Worm (Caenorhabditis elegans) whole organism, L4 larva: ENCODE measurements around the gene best-2.
A peak's percentile ranks its signal among the peaks of the same experiment; 100 is the strongest.

Experiments used
- F10B5.3 ChIP-seq: sonication (generic microtip); optimal IDR thresholded peaks from 2 replicates; lab custom pipeline; 2016; ENCODE audit warnings: mild to moderate bottlenecking, missing genetic modification characterization, missing compliant biosample characterization
- F26F4.8 ChIP-seq: fragments of 200-800 bp; sonication (Bioruptor generic); conservative IDR thresholded peaks from 2 replicates; pipeline ENCODE4 v1.3.6; 2022; ENCODE audit warnings: missing genetic modification characterization, missing compliant biosample characterization
- Y5F2A.4 ChIP-seq: fragments of 200-800 bp; sonication (Bioruptor generic); optimal IDR thresholded peaks from 2 replicates; lab custom pipeline; 2018; ENCODE audit warnings: mild to moderate bottlenecking, missing genetic modification characterization, missing compliant biosample characterization
- aha-1 ChIP-seq: fragments of 150-350 bp; peaks from one replicate; lab custom pipeline; 2014; ENCODE audit warnings: missing biosample characterization, missing genetic modification characterization
- arid-1 ChIP-seq: fragments of 200-800 bp; sonication (Bioruptor generic); conservative IDR thresholded peaks from 2 replicates; pipeline ENCODE4 v1.3.6; 2022; ENCODE audit warnings: missing genetic modification reagents, missing genetic modification characterization, missing compliant biosample characterization
- attf-4 ChIP-seq: sonication (generic microtip); optimal IDR thresholded peaks from 3 replicates; lab custom pipeline; 2017; ENCODE audit warnings: missing biosample characterization, missing genetic modification characterization
- ceh-20 ChIP-seq: fragments of 200-800 bp; sonication (Bioruptor generic); IDR thresholded peaks from 2 replicates; pipeline ENCODE4 v1.3.6; 2022; ENCODE audit warnings: missing genetic modification reagents, missing genetic modification characterization, missing compliant biosample characterization
- ceh-28 ChIP-seq: fragments of 150-350 bp; optimal IDR thresholded peaks from 2 replicates; lab custom pipeline; 2014; ENCODE audit warnings: missing biosample characterization, missing genetic modification reagents, missing genetic modification characterization
- ceh-44 ChIP-seq: fragments of 200-800 bp; sonication (Bioruptor generic); IDR thresholded peaks from 2 replicates; pipeline ENCODE4 v1.3.6; 2022; ENCODE audit warnings: missing genetic modification reagents, missing genetic modification characterization, missing compliant biosample characterization
- cey-2 ChIP-seq: sonication (generic microtip); optimal IDR thresholded peaks from 3 replicates; lab custom pipeline; 2017; ENCODE audit warnings: missing genetic modification characterization, mild to moderate bottlenecking, missing compliant biosample characterization, antibody characterized with exemption, borderline replicate concordance; ENCODE audit not compliant: insufficient read depth
- daf-12 ChIP-seq: fragments of 150-350 bp; optimal IDR thresholded peaks from 2 replicates; lab custom pipeline; 2014; ENCODE audit warnings: missing biosample characterization, missing genetic modification reagents, missing genetic modification characterization
- daf-19 ChIP-seq: fragments of 200-800 bp; sonication (Bioruptor generic); conservative IDR thresholded peaks from 2 replicates; pipeline ENCODE4 v1.3.6; 2022; ENCODE audit warnings: missing genetic modification characterization, missing compliant biosample characterization
- dmd-6 ChIP-seq: fragments of 200-800 bp; sonication (Bioruptor generic); IDR thresholded peaks from 2 replicates; pipeline ENCODE4 v1.3.6; 2022; ENCODE audit warnings: missing genetic modification reagents, missing genetic modification characterization, missing compliant biosample characterization
- dmd-9 ChIP-seq: fragments of 200-800 bp; sonication (Bioruptor generic); IDR thresholded peaks from 2 replicates; pipeline ENCODE4 v1.3.6; 2022; ENCODE audit warnings: missing genetic modification reagents, missing genetic modification characterization, missing compliant biosample characterization
- dve-1 ChIP-seq: sonication (generic microtip); optimal IDR thresholded peaks from 2 replicates; lab custom pipeline; 2017; ENCODE audit warnings: antibody characterized with exemption, mild to moderate bottlenecking, missing genetic modification characterization, missing compliant biosample characterization; ENCODE audit not compliant: insufficient read depth
- hlh-11 ChIP-seq: fragments of 200-800 bp; sonication (Bioruptor generic); optimal IDR thresholded peaks from 2 replicates; lab custom pipeline; 2018; ENCODE audit warnings: mild to moderate bottlenecking, missing genetic modification characterization, missing compliant biosample characterization
- hlh-30 ChIP-seq: sonication (generic microtip); optimal IDR thresholded peaks from 2 replicates; lab custom pipeline; 2017; ENCODE audit warnings: antibody characterized with exemption, mild to moderate bottlenecking, missing genetic modification characterization, missing compliant biosample characterization; ENCODE audit not compliant: insufficient read depth
- lin-1 ChIP-seq: fragments of 200-800 bp; sonication (Bioruptor generic); IDR thresholded peaks from 2 replicates; pipeline ENCODE4 v1.3.6; 2022; ENCODE audit warnings: missing genetic modification reagents, missing genetic modification characterization, missing compliant biosample characterization
- lin-13 ChIP-seq: fragments of 150-350 bp; optimal IDR thresholded peaks from 2 replicates; lab custom pipeline; 2014; ENCODE audit warnings: missing biosample characterization, missing genetic modification reagents, missing genetic modification characterization
- lin-38 ChIP-seq: fragments of 200-800 bp; sonication (Bioruptor generic); IDR thresholded peaks from 2 replicates; pipeline ENCODE4 v1.3.6; 2022; ENCODE audit warnings: missing genetic modification reagents, missing genetic modification characterization, missing compliant biosample characterization
- madf-9 ChIP-seq: fragments of 200-800 bp; sonication (Bioruptor generic); conservative IDR thresholded peaks from 2 replicates; pipeline ENCODE4 v1.3.6; 2022; ENCODE audit warnings: missing genetic modification reagents, missing genetic modification characterization, missing compliant biosample characterization
- mdl-1 ChIP-seq, 2 experiments: fragments of 150-350 bp in 1 of 2; sonication (generic microtip) in 1 of 2; optimal IDR thresholded peaks; 2 replicates each; lab custom pipeline; 2014 to 2017; ENCODE audit warnings: missing biosample characterization in 2 of 2, missing genetic modification characterization in 2 of 2
- mep-1 ChIP-seq: fragments of 150-350 bp; sonication (generic microtip); optimal IDR thresholded peaks from 3 replicates; lab custom pipeline; 2014; ENCODE audit warnings: missing biosample characterization, missing genetic modification characterization
- mes-2 ChIP-seq: sonication (generic microtip); optimal IDR thresholded peaks from 2 replicates; lab custom pipeline; 2016; ENCODE audit warnings: missing genotype, mild to moderate bottlenecking, missing genetic modification characterization, missing compliant biosample characterization; ENCODE audit not compliant: poor library complexity, severe bottlenecking
- mxl-3 ChIP-seq: fragments of 200-800 bp; sonication (Bioruptor generic); optimal IDR thresholded peaks from 2 replicates; lab custom pipeline; 2018; ENCODE audit warnings: mild to moderate bottlenecking, missing genetic modification characterization, missing compliant biosample characterization
- nhr-11 ChIP-seq: fragments of 150-350 bp; optimal IDR thresholded peaks from 2 replicates; lab custom pipeline; 2014; ENCODE audit warnings: missing biosample characterization, missing genetic modification characterization
- nhr-237 ChIP-seq: sonication (generic microtip); optimal IDR thresholded peaks from 2 replicates; lab custom pipeline; 2017; ENCODE audit warnings: missing biosample characterization, missing genetic modification characterization
- nhr-25 ChIP-seq: sonication (generic microtip); optimal IDR thresholded peaks from 2 replicates; lab custom pipeline; 2017; ENCODE audit warnings: missing genetic modification characterization, mild to moderate bottlenecking, missing compliant biosample characterization, antibody characterized with exemption, moderate library complexity, borderline replicate concordance; ENCODE audit not compliant: insufficient read depth
- nhr-28 ChIP-seq: fragments of 150-350 bp; optimal IDR thresholded peaks from 2 replicates; lab custom pipeline; 2014; ENCODE audit warnings: missing biosample characterization, missing genetic modification characterization
- nhr-76 ChIP-seq: fragments of 150-350 bp; optimal IDR thresholded peaks from 2 replicates; lab custom pipeline; 2014; ENCODE audit warnings: missing biosample characterization, missing genetic modification characterization
- php-3 ChIP-seq: fragments of 200-800 bp; sonication (Bioruptor generic); IDR thresholded peaks from 2 replicates; pipeline ENCODE4 v1.3.6; 2022; ENCODE audit warnings: missing genetic modification reagents, missing genetic modification characterization, missing compliant biosample characterization
- pqm-1 ChIP-seq: sonication (generic microtip); optimal IDR thresholded peaks from 2 replicates; lab custom pipeline; 2017; ENCODE audit warnings: missing biosample characterization, missing genetic modification characterization
- rbr-2 ChIP-seq: sonication (generic microtip); optimal IDR thresholded peaks from 2 replicates; lab custom pipeline; 2016; ENCODE audit warnings: missing genotype, missing genetic modification characterization, missing compliant biosample characterization
- saeg-2 ChIP-seq: fragments of 200-800 bp; sonication (Bioruptor generic); IDR thresholded peaks from 2 replicates; pipeline ENCODE4 v1.3.6; 2022; ENCODE audit warnings: missing genetic modification reagents, missing genetic modification characterization, missing compliant biosample characterization
- set-16 ChIP-seq: fragments of 200-800 bp; sonication (Bioruptor generic); IDR thresholded peaks from 2 replicates; pipeline ENCODE4 v1.3.6; 2022; ENCODE audit warnings: missing genetic modification reagents, missing genetic modification characterization, missing compliant biosample characterization
- skn-1 ChIP-seq: fragments of 150-350 bp; optimal IDR thresholded peaks from 2 replicates; lab custom pipeline; 2014; ENCODE audit warnings: missing biosample characterization, missing genetic modification characterization
- tra-1 ChIP-seq: fragments of 200-800 bp; sonication (Bioruptor generic); IDR thresholded peaks from 2 replicates; pipeline ENCODE4 v1.3.6; 2022; ENCODE audit warnings: missing genetic modification reagents, missing genetic modification characterization, missing compliant biosample characterization
- unc-39 ChIP-seq: sonication (generic microtip); optimal IDR thresholded peaks from 2 replicates; lab custom pipeline; 2017; ENCODE audit warnings: missing biosample characterization, missing genetic modification characterization
- unc-62 ChIP-seq, 3 experiments: fragments of 150-350 bp in 1 of 3; sonication (generic microtip); optimal IDR thresholded peaks in 2 of 3; peaks in 1 of 3; 1 replicate in 1 of 3; 2 replicates in 2 of 3; lab custom pipeline; 2014 to 2017; ENCODE audit warnings: missing biosample characterization in 3 of 3, missing genetic modification characterization in 3 of 3, missing genetic modification reagents in 3 of 3, missing genotype in 1 of 3
- vab-7 ChIP-seq: fragments of 200-800 bp; sonication (Bioruptor generic); IDR thresholded peaks from 2 replicates; pipeline ENCODE4 v1.3.6; 2022; ENCODE audit warnings: missing genetic modification reagents, missing genetic modification characterization, missing compliant biosample characterization
- zfp-2 ChIP-seq: sonication (generic microtip); optimal IDR thresholded peaks from 2 replicates; lab custom pipeline; 2016; ENCODE audit warnings: mild to moderate bottlenecking, missing genetic modification characterization, missing compliant biosample characterization
- zfp-3 ChIP-seq: fragments of 200-800 bp; sonication (Bioruptor generic); conservative IDR thresholded peaks from 2 replicates; pipeline ENCODE4 v1.3.6; 2022; ENCODE audit warnings: missing genetic modification reagents, missing genetic modification characterization, missing compliant biosample characterization
- zip-11 ChIP-seq: fragments of 200-800 bp; sonication (Bioruptor generic); IDR thresholded peaks from 2 replicates; pipeline ENCODE4 v1.3.6; 2022; ENCODE audit warnings: missing genetic modification characterization, missing compliant biosample characterization
- zip-2 ChIP-seq: fragments of 150-350 bp; optimal IDR thresholded peaks from 2 replicates; lab custom pipeline; 2014; ENCODE audit warnings: missing biosample characterization, missing genetic modification characterization

Gene best-2

ce11 chrIV:13079119-13079518 is 33.8 kb downstream of the best-2 start, which contains the start of gene C39E9.8:
Gene C39E9.8 (plus strand): TSS chrIV:13079446.
- TF ChIP-seq dve-1 (tag; lab: Kevin White, UChicago) (peak; percentile 21), ceh-44 (GFP tag; lab: Robert Waterston, UW) (no peak), mxl-3 (GFP tag; lab: Kevin White, UChicago) (peak; percentile 60), aha-1 (no peak), hlh-11 (tag; lab: Kevin White, UChicago) (peak; percentile 67), cey-2 (tag; lab: Kevin White, UChicago) (peak; percentile 80), mdl-1 (tag; optimal IDR thresholded peaks at IDR 0.05; lab: Kevin White, UChicago) (peak in 1 of 2 experiments; percentile 28), nhr-28 (tag; lab: Kevin White, UChicago) (peak; percentile 76), hlh-30 (tag; lab: Kevin White, UChicago) (peak; percentile 55)
- TF ChIP-seq, all 104 proteins: peak for 7

- peak in 1 of 2 experiments; percentile 96 for TF ChIP-seq unc-62 (GFP tag; optimal IDR thresholded peaks at IDR 0.05 in 1 of 2; lab: Kevin White, UChicago)
- TF ChIP-seq unc-62 (tag; optimal IDR thresholded peaks at IDR 0.05; lab: Kevin White, UChicago), result no peak
- TF ChIP-seq lin-13, result no peak
- no peak for TF ChIP-seq Y5F2A.4 (GFP tag; lab: Kevin White, UChicago)
- no peak for TF ChIP-seq mep-1
- TF ChIP-seq zip-2 (tag; lab: Kevin White, UChicago), result no peak
- TF ChIP-seq madf-9 (GFP tag; lab: Robert Waterston, UW), result no peak
- no peak for TF ChIP-seq saeg-2 (GFP tag; lab: Robert Waterston, UW)
- no peak for TF ChIP-seq rbr-2 (tag; lab: Kevin White, UChicago)
- no peak for TF ChIP-seq ceh-20
- TF ChIP-seq nhr-28 (tag; lab: Kevin White, UChicago), result no peak
- TF ChIP-seq ceh-28 (tag; lab: Kevin White, UChicago), result no peak
- TF ChIP-seq vab-7 (GFP tag; lab: Robert Waterston, UW), result 0 out of 2 replicates have a peak, but pooled peaks have one; percentile 7
- no peak for TF ChIP-seq set-16 (GFP tag; lab: Robert Waterston, UW)
- TF ChIP-seq pqm-1 (tag; lab: Kevin White, UChicago), result no peak
Measured at ce11 chrIV:13078342-13078741, 34.5 kb downstream of the best-2 start.

- TF ChIP-seq arid-1 (GFP tag; lab: Robert Waterston, UW), result no peak
- TF ChIP-seq tra-1 (GFP tag; lab: Robert Waterston, UW), result no peak
- peak; percentile 83 for TF ChIP-seq hlh-30 (tag; lab: Kevin White, UChicago)
- TF ChIP-seq rbr-2 (tag; lab: Kevin White, UChicago), result no peak
- TF ChIP-seq cey-2 (tag; lab: Kevin White, UChicago), result peak; percentile 28
- TF ChIP-seq daf-12 (tag; lab: Kevin White, UChicago), result no peak
- no peak for TF ChIP-seq daf-19
- TF ChIP-seq F10B5.3 (tag; lab: Kevin White, UChicago), result no peak
- TF ChIP-seq unc-39, result no peak
- TF ChIP-seq nhr-237 (tag; lab: Kevin White, UChicago), result no peak
- TF ChIP-seq ceh-44 (GFP tag; lab: Robert Waterston, UW), result no peak
- no peak for TF ChIP-seq attf-4 (tag; lab: Kevin White, UChicago)
- no peak for TF ChIP-seq nhr-11 (tag; lab: Kevin White, UChicago)
- TF ChIP-seq nhr-25 (tag; lab: Kevin White, UChicago), result peak; percentile 52
- no peak for TF ChIP-seq zfp-2 (tag; lab: Kevin White, UChicago)
- TF ChIP-seq aha-1, result peak; percentile 87
- no peak for TF ChIP-seq lin-38 (GFP tag; lab: Robert Waterston, UW)
- no peak for TF ChIP-seq skn-1 (tag; lab: Kevin White, UChicago)
- TF ChIP-seq php-3 (GFP tag; lab: Robert Waterston, UW), result no peak
- TF ChIP-seq lin-1 (GFP tag; lab: Robert Waterston, UW), result no peak
- no peak for TF ChIP-seq zfp-3
- TF ChIP-seq nhr-76 (tag; lab: Kevin White, UChicago), result no peak
- TF ChIP-seq zip-11 (GFP tag; lab: Robert Waterston, UW), result no peak
- TF ChIP-seq mdl-1 (tag; optimal IDR thresholded peaks at IDR 0.05; lab: Kevin White, UChicago), result peak; percentile 36 to 73
- no peak for TF ChIP-seq pqm-1 (tag; lab: Kevin White, UChicago)
- TF ChIP-seq mes-2 (tag; lab: Kevin White, UChicago), result no peak
- peak; percentile 96 for TF ChIP-seq nhr-28 (tag; lab: Kevin White, UChicago)
- peak; percentile 83 for TF ChIP-seq hlh-11 (tag; lab: Kevin White, UChicago)
- peak in 1 of 2 experiments; percentile 25 for TF ChIP-seq unc-62 (GFP tag; optimal IDR thresholded peaks at IDR 0.05 in 1 of 2; lab: Kevin White, UChicago)
- TF ChIP-seq unc-62 (tag; optimal IDR thresholded peaks at IDR 0.05; lab: Kevin White, UChicago), result no peak
- no peak for TF ChIP-seq F26F4.8
- TF ChIP-seq dmd-6 (GFP tag; lab: Robert Waterston, UW), result peak; percentile 45
- TF ChIP-seq dmd-9 (GFP tag; lab: Robert Waterston, UW), result no peak
Measured at ce11 chrIV:13077694-13078093, 35.2 kb downstream of the best-2 start.
